Worm (Caenorhabditis elegans) whole organism, dauer: ENCODE measurements around the gene F10G7.12.

ENCODE experiments used
- unc-62 ChIP-seq: sonication (generic microtip); optimal IDR thresholded peaks from 2 replicates; lab custom pipeline; 2017; ENCODE audit warnings: missing biosample characterization, missing genetic modification reagents, missing genetic modification characterization

F10G7.12 gene

DNA sequence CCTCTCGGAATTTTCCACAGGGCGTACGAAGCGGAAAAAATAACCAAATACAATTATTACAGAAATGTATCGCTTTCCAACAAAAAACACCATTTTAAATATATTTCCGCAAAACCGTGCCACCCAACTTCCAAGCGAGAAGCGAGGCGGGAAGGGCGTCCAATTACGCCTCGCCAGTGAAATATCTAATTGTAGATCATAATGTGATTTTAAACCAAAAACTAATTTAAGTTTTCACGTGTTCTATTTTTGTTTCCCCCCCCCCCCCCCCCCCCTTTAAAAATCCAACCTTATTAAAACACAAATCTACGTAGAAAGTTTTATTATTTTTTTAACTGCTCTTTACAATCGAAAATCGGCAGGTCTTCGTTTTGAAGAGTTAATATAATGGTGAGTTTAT is at the start of gene F10G7.12:
F10G7.12 (plus strand) TSS at position 301 of the 400 bp plus-strand sequence.
- TF ChIP-seq unc-62, result no peak

DNA sequence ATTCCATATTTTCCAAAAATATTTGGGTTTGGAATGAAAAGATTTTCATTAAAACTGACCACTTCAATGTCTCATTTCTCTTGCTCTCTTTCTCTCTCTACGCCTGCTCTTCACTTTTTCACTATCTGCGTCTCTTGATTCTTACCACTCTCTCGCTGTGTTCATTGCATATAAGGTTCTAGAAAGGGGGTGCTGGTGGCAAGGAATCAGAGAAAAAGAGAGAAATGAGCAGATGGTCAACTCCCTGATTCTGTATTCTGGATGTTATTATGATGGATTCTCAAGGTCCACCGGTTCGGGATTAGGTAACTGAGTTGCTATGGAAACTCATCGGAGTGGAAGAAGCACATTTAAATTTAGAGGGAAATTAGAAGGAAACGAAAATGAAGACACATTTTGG is 48.8 kb upstream of the F10G7.12 start:
- no peak for TF ChIP-seq unc-62

DNA sequence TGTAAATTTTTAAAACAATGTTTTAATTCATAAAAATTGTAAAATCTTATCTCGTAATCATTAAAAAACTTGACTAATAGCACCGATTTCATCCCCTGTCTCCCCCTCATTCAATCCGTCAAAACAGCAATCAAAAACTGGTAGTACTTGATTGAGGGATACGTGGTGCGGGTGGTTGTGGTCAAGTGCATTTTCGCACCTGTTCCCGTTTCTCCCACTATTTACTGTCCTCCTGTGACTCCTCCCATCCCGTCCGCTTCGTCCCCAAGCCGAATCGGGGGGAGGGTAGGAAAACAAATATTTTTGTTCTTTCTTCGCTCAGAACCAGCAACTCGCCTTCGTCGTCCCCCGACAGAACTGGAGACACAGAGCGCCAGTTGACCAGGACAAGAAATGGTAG is 40.8 kb upstream of the F10G7.12 start, which contains the start of gene lgc-27:
lgc-27 (plus strand) TSS at position 301 of the 400 bp plus-strand sequence.
- no peak for TF ChIP-seq unc-62

DNA sequence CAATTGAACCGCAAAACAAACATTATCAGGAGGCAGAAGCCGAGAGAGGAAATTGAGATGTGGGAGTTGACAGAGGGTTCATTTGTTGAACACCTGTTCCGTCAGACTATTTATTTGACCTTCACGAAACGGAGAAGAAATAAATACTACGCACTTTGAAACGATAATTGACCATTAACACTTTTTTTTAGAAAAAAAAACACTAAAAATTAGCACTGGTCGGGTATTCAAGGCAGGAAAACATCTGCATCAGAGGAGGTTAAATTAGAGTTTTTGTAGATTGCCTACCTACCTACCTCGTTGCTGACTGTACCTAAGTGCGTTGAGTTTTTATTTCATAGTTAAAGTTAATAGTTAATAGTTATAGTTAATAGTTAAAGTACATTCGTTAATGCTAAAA is 39.5 kb upstream of the F10G7.12 start:
- TF ChIP-seq unc-62, result no peak

DNA sequence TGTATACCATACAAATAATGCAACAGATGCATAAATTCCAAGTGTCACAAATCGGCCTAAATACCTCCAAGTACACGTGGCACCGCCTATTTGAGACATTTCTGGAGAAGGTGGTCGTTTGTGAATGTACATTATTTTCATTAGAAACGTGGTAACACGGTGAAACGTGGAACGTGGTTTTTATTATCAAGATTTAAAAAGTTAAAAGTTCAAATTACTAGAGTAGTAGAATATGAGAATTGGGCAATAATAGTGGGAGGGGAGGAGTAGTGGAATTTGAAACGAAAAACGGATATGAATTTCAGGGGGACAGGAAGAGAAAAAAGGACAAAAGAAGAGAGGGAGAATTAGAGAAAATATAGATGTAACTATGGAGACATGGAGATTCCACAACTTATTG is 33.7 kb upstream of the F10G7.12 start, which contains the start of gene fut-6:
fut-6 (minus strand) TSS at position 101 of the 400 bp plus-strand sequence.
- no peak for TF ChIP-seq unc-62

DNA sequence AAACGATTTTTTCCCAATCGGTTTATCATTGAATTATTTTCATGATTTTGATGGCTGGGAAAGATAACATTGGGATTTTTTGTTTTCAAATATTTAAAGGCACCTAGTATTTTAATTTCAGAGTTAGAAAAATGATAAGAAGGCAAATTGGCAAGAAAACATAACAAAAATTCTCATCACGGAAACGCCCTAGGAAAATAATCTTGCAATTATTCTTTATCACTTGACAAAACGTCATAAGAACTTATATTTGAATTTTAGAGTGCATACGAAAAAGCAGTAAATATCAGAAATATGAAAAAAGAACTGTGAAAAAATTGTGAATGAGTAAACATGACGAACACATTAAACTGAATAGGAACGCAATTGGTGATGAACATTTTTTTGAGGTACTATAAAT is 32.2 kb upstream of the F10G7.12 start:
- no peak for TF ChIP-seq unc-62

DNA sequence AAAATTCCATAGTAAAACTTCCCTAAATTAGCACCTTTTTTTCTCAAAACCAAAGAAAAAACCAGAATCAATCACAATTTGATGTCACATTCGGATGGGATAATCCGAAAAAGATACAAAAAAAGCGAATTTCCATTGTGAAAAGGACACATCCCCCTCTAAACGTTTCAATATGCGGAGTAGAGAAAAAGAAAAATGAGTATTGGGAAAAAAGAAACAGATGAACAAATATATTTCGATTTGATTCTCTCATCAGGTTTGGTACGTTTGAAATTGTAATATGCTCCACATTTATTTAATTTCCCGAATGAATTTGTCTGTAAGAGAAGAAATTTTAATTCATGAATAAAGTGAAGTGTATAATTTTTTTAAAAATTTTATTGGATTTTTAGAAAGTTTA is 31.3 kb upstream of the F10G7.12 start:
- no peak for TF ChIP-seq unc-62

DNA sequence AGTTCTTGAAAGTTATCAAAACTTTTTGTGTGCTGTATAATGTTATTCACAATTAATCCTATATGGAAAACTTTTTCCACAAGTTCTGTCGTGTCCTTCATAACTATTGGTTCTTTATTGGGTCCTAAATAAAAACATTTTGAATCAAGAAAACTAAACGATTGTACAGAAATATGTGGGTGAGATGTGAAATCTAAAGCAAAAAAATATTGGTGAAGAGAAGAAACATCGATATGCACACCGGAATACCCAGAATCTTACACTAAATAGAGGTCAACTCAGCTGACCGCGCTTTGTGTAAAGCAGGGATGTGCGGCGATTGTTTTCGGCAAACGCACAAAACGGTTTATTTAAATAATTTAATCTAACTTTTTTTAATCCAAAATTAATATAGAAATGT is 28.3 kb upstream of the F10G7.12 start, which contains the start of gene T05A7.13:
T05A7.13 (minus strand) TSS at position 101 of the 400 bp plus-strand sequence.
- TF ChIP-seq unc-62, result no peak

DNA sequence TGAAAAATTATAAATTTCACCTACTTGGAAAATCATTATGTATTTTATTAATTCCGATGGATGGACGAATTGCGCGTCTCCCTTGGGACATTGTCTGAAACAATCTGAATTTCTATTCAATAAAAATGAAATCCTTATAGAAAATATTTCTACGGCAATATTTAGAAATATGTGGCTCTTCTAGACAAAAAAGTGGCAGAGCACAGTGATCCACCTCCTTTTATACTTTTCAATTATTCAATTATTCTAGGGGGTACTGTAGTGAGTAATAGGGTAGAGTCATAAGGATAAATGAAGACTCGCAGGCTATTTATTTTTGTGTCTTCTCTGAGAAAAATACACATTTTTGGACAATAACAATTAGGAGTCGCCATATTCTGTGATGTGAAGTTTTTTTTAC is 26.4 kb upstream of the F10G7.12 start, which contains the start of gene T05A7.12:
T05A7.12 (minus strand) TSS at position 101 of the 400 bp plus-strand sequence.
- no peak for TF ChIP-seq unc-62

DNA sequence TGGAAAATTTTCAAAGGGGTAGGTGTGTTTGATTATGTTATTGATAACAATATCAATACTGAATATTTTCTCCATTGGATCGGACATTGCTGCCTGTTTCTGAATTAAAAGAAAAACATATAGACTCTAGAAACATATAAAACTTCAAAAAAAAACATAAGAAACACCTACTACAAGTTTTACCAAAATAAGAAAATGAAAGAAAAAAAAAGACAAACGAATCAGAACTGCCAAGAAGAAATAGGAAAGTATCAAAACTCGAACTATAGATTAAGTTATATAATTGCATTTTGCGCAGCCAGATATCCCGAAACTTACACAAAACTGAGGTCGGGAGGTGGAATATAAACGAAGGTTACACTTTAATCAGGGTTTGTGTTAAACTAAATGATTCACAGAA is 24.2 kb upstream of the F10G7.12 start, which contains the start of gene T05A7.11:
T05A7.11 (minus strand) TSS at position 101 of the 400 bp plus-strand sequence.
- no peak for TF ChIP-seq unc-62

DNA sequence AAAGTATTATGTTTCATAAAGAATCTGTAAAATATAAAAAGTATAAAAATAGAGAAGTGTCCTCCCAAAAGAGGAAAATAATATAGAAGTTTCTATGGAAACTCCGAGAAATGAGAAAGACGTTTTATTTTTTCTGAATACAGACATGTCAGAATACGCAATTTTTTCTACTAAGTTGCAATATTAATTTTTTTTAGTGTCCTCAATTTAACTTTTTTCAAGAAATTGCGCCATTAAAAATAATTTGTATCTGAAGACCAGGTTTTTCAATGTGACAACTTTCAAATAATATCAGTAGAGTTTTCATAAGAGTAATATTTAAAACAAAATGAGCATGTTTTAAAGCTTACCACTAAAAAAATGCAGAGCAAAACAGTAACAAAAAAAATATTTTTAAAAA is 22.0 kb upstream of the F10G7.12 start, which contains the start of gene fut-5:
fut-5 (minus strand) TSS at position 101 of the 400 bp plus-strand sequence.
- TF ChIP-seq unc-62, result no peak

DNA sequence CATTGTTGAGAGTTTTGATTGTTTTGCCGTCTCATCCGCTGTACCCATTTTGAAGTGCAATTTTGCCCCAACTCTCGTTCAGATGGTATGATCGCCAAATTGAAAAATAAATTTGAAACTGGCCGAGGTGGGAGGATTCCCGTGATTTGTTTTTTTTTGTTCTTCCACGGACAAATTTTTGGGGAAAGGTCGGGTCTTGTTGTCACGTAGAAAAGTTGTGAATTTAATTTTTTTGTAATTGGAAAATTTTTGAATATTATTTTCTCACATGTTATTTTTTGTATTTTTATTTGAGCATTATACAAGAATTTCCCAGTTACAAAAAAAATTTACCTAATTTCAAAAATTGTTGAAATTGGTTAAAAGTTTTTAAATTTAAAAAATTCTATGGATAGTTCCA is 17.9 kb upstream of the F10G7.12 start, which contains the start of gene T05A7.6:
T05A7.6 (minus strand) TSS at position 101 of the 400 bp plus-strand sequence.
- no peak for TF ChIP-seq unc-62

DNA sequence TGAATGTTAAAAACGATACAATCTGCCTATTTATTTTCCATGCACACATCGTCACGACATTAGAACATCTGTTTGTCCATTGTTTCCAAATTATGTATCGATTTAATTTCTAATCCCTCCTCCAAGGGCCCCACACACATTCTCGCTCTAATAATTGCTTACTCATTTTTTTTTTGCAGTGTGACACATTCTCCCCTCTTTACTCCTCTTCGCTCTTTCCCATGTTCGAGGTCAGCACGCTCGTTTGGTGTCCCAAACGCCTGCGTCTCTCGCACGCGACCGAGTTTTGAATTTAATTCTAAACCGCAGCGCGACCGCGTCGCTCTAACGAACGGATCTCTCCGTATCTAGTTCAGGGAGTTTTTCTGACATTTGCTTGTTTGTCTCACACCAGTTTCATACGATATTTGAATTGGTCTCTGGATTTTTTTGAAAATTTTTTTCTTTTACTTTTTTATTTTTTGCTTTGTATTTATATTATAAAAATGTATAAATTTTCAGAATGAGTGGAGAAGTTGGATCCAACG is 16.9 kb upstream of the F10G7.12 start, which contains the start of the genes clec-140 and hmg-11:
clec-140 (plus strand) TSS at position 477 of the 527 bp plus-strand sequence.
hmg-11 (plus strand) TSS at position 502 of the 527 bp plus-strand sequence.
- TF ChIP-seq unc-62, result no peak

DNA sequence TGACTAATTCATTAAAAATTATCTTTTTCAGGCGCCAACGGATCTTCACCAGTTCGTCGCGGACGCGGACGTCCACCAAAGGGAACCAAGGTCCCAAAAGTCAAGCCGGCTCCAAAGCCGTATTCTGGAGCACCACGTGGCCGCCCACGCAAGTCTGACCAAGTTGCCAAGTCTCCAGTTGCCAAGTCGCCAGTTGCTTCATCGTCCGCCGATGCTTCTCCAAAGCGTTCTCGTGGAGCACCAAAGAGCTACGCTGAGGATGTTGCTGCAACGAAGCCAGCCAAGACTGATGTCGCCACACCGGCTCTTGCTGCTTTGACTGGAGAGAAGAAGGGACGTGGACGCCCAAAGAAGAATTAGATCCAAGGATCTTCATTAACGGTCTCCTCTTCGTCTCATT is 16.3 kb upstream of the F10G7.12 start:
- TF ChIP-seq unc-62, result no peak

DNA sequence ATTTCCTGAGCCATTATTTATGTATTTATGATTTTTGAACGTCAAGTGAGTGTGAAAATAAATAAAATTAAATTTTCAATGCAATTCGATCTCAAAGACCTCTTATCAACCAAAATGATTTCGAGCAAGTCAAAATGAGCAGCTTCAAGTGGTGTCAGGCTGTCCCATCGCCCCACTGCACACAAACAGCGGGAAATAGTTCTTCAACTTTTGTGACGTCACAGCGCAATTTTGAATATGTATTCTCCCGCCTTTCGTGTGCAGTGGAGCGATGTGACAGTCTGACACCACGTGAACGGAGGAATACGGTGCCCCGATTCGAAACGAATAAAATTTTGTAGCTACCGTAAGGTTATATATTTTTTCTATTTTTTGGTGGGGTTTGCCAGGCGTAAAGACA is 15.9 kb upstream of the F10G7.12 start:
- no peak for TF ChIP-seq unc-62

DNA sequence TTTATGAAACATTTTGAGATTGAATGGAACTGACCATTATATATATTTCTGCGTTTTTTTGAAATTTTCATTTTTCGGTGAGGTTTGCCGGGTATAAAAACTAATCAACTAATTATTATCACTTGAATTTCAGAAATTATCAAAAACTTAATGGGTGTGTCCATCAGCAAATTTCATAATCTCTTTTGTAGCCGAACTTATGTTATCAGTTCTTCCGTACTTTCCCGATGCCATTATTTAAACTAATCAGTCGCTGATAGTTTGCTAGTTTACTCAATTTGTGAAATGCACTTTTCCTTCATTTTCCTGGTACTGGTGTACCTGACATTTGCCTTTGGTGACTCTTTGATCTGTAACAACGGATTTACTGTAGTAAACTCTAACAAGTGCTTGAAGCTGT is 15.4 kb upstream of the F10G7.12 start:
- TF ChIP-seq unc-62, result no peak

DNA sequence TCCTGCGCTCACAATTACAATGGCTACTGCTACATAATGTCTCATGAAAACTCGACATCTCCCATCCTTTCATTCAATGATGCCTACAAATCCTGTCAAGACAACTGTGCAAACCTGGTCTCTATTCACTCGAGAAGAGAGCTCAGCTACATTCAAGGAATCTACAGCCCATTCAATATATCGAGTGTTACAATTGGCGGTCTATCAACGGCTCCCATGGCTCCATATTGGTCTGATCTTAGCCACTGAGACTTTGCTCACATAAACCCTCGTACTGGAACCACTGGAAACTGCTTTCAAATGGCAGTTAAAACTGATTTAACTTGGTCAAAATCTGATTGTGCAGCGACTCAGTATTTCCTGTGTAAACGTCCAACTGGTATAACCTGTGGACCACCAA is 14.1 kb upstream of the F10G7.12 start, which contains the start of gene T05A7.3:
T05A7.3 (plus strand) TSS at position 301 of the 400 bp plus-strand sequence.
- no peak for TF ChIP-seq unc-62

DNA sequence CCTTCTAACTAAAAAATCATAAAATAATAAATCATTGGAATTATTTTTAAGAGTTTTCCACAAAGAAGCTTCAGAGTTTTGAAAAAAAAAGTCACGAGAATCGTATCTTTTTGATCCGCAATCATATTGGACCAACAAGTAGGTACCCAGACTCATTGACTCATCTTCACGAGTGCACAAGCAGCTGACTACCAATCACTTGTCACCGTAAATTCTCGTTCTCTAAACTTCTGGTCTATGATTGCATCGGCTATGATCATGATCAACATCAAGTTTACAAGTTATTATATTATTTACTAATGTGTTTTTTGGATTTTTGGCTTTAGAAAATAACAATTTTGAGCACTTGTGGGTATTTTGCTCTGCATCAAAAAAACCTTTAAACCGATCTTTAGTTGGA is 13.3 kb upstream of the F10G7.12 start:
- TF ChIP-seq unc-62, result no peak
